In the genomic region with DNA sequence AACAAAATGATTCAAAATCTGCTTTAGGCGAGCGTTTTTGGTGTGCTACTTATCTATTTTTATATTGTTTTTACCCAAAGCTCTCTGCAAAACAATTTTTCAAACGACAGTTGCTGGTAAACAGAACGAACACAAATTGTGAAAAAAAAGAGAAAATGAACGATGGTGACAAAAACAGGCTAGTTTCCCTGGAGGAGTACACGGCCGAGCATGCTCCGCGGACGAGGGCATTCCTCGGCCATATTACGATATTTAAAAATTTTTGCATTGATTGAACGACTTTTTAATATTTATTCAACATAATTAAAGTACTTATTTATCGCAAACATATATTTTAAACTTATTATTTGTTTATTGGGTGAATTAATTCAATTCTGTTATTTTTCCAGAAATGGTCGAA, we compare ENCODE assay signal across 2 worm cellular contexts.
TF ChIP-seq lines count a peak whose summit lies in the region.

A gene (minus strand): TSS at position 157 of the 400 bp plus-strand sequence.
A gene (plus strand): TSS at position 390 of the 400 bp plus-strand sequence.

TF ChIP-seq in whole organism, L4 larva, 104 proteins besides CTCF, POLR2A, EP300 and RAD21 (continued from another document):
- TF ChIP-seq zag-1 (tag; optimal IDR thresholded peaks at IDR 0.05; lab: Kevin White, UChicago) (no peak), unc-130 (GFP tag; optimal IDR thresholded peaks at IDR 0.05; lab: Kevin White, UChicago) (peak; percentile 88), fos-1 (tag; optimal IDR thresholded peaks at IDR 0.05; lab: Kevin White, UChicago) (no peak), D1046.2 (GFP tag; IDR thresholded peaks at IDR 0.05; lab: Robert Waterston, UW) (no peak), spr-1 (tag; optimal IDR thresholded peaks at IDR 0.05; lab: Kevin White, UChicago) (peak; percentile 4), lin-38 (GFP tag; IDR thresholded peaks at IDR 0.05; lab: Robert Waterston, UW) (no peak; the same call in 1 of the 2 replicates), ctbp-1 (GFP tag; IDR thresholded peaks at IDR 0.05; lab: Robert Waterston, UW) (no peak), gei-8 (GFP tag; optimal IDR thresholded peaks at IDR 0.05; lab: Kevin White, UChicago) (no peak), nhr-76 (tag; optimal IDR thresholded peaks at IDR 0.05; lab: Kevin White, UChicago) (no peak), nhr-25 (tag; optimal IDR thresholded peaks at IDR 0.05; lab: Kevin White, UChicago; ENCODE audit: borderline replicate concordance, insufficient read depth) (no peak), madf-5 (GFP tag; IDR thresholded peaks at IDR 0.05; lab: Robert Waterston, UW) (no peak), dmd-6 (GFP tag; IDR thresholded peaks at IDR 0.05; lab: Robert Waterston, UW) (no peak; the same call in 1 of the 2 replicates), F49E8.2 (tag; optimal IDR thresholded peaks at IDR 0.05; lab: Kevin White, UChicago; ENCODE audit: borderline replicate concordance) (peak; percentile 3), ceh-32 (tag; optimal IDR thresholded peaks at IDR 0.05; lab: Kevin White, UChicago; ENCODE audit: poor library complexity) (no peak), snpc-4 (tag; optimal IDR thresholded peaks at IDR 0.05; lab: Kevin White, UChicago) (no peak), nhr-11 (tag; optimal IDR thresholded peaks at IDR 0.05; lab: Kevin White, UChicago) (no peak), F44E2.7 (GFP tag; IDR thresholded peaks at IDR 0.05; lab: Robert Waterston, UW) (no peak), cey-2 (tag; optimal IDR thresholded peaks at IDR 0.05; lab: Kevin White, UChicago; ENCODE audit: borderline replicate concordance, insufficient read depth) (no peak), lsy-2 (tag; optimal IDR thresholded peaks at IDR 0.05; lab: Kevin White, UChicago) (peak in 1 of 2 experiments; percentile 70), madf-9 (GFP tag; conservative IDR thresholded peaks at IDR 0.05; lab: Robert Waterston, UW) (peak; percentile 61; the same call in 1 of the 2 replicates), sdz-12 (GFP tag; optimal IDR thresholded peaks at IDR 0.05; lab: Kevin White, UChicago) (no peak), fkh-10 (GFP tag; optimal IDR thresholded peaks at IDR 0.05; lab: Kevin White, UChicago) (no peak), zfp-3 (GFP tag; conservative IDR thresholded peaks at IDR 0.05; lab: Robert Waterston, UW) (no peak), Y75B8A.6 (GFP tag; IDR thresholded peaks at IDR 0.05; lab: Robert Waterston, UW) (no peak), set-16 (GFP tag; IDR thresholded peaks at IDR 0.05; lab: Robert Waterston, UW) (no peak), F26F4.8 (GFP tag; conservative IDR thresholded peaks at IDR 0.05; lab: Robert Waterston, UW) (no peak), snpc-1.2 (GFP tag; IDR thresholded peaks at IDR 0.05; lab: Robert Waterston, UW) (no peak), zip-11 (GFP tag; IDR thresholded peaks at IDR 0.05; lab: Robert Waterston, UW) (no peak), php-3 (GFP tag; IDR thresholded peaks at IDR 0.05; lab: Robert Waterston, UW) (no peak), mes-2 (tag; optimal IDR thresholded peaks at IDR 0.05; lab: Kevin White, UChicago; ENCODE audit: poor library complexity, severe bottlenecking) (peak; percentile 97), skn-1 (tag; optimal IDR thresholded peaks at IDR 0.05; lab: Kevin White, UChicago) (no peak)

TF ChIP-seq in whole organism, late embryonic, 69 proteins besides CTCF, POLR2A, EP300 and RAD21 (continued from another document):
- TF ChIP-seq syd-9 (tag; optimal IDR thresholded peaks at IDR 0.05; lab: Kevin White, UChicago) (no peak), unc-55 (GFP tag; optimal IDR thresholded peaks at IDR 0.05; lab: Kevin White, UChicago) (no peak), tbx-2 (tag; optimal IDR thresholded peaks at IDR 0.05; lab: Kevin White, UChicago) (peak; percentile 84), ceh-34 (tag; optimal IDR thresholded peaks at IDR 0.05; lab: Kevin White, UChicago) (peak; percentile 2), ceh-45 (GFP tag; IDR thresholded peaks at IDR 0.05; lab: Robert Waterston, UW) (no peak), ceh-22 (tag; optimal IDR thresholded peaks at IDR 0.05; lab: Kevin White, UChicago) (no peak), tbx-7 (tag; optimal IDR thresholded peaks at IDR 0.05; lab: Kevin White, UChicago) (peak; percentile 65), npax-4 (tag; optimal IDR thresholded peaks at IDR 0.05; lab: Kevin White, UChicago) (no peak), pat-9 (tag; optimal IDR thresholded peaks at IDR 0.05; lab: Kevin White, UChicago) (no peak), nfya-1 (tag; optimal IDR thresholded peaks at IDR 0.05; lab: Kevin White, UChicago) (no peak), hlh-30 (tag; optimal IDR thresholded peaks at IDR 0.05; lab: Kevin White, UChicago; ENCODE audit: insufficient read depth) (no peak), che-1 (tag; optimal IDR thresholded peaks at IDR 0.05; lab: Kevin White, UChicago) (no peak), ceh-24 (tag; optimal IDR thresholded peaks at IDR 0.05; lab: Kevin White, UChicago) (no peak), madf-2 (tag; optimal IDR thresholded peaks at IDR 0.05; lab: Kevin White, UChicago) (no peak), ref-2 (tag; optimal IDR thresholded peaks at IDR 0.05; lab: Kevin White, UChicago) (peak; percentile 23), pros-1 (tag; optimal IDR thresholded peaks at IDR 0.05; lab: Kevin White, UChicago) (no peak)
